Fruit fly (Drosophila melanogaster) whole organism, adult: ENCODE results near the gene CG45544.

Experiments used
- CG11617 ChIP-seq: fragments of 200-800 bp; sonication (Bioruptor generic); optimal IDR thresholded peaks from 2 replicates; lab custom pipeline; 2017; ENCODE audit warnings: mild to moderate bottlenecking, missing biosample characterization, missing genetic modification reagents, missing genetic modification characterization
- CG12768 ChIP-seq: fragments of 200-800 bp; sonication (Bioruptor generic); optimal IDR thresholded peaks from 2 replicates; lab custom pipeline; 2017; ENCODE audit warnings: missing biosample characterization, missing genetic modification characterization, mild to moderate bottlenecking, moderate library complexity, missing genetic modification reagents
- CG14711 ChIP-seq: fragments of 200-800 bp; sonication (Bioruptor generic); optimal IDR thresholded peaks from 2 replicates; lab custom pipeline; 2018; ENCODE audit warnings: missing biosample characterization, mild to moderate bottlenecking, missing genetic modification characterization, moderate library complexity
- CG1620 ChIP-seq: fragments of 200-800 bp; sonication (Bioruptor generic); optimal IDR thresholded peaks from 2 replicates; lab custom pipeline; 2016; ENCODE audit warnings: missing biosample characterization, missing genetic modification characterization
- CG33017 ChIP-seq: fragments of 200-800 bp; sonication (Bioruptor generic); optimal IDR thresholded peaks from 2 replicates; lab custom pipeline; 2018; ENCODE audit warnings: missing biosample characterization, mild to moderate bottlenecking, missing genetic modification characterization, moderate library complexity
- CG5204 ChIP-seq: fragments of 200-800 bp; sonication (Bioruptor generic); optimal IDR thresholded peaks from 2 replicates; lab custom pipeline; 2016; ENCODE audit warnings: missing biosample characterization, missing genetic modification characterization
- CG7045 ChIP-seq: fragments of 200-800 bp; sonication (Bioruptor generic); optimal IDR thresholded peaks from 2 replicates; lab custom pipeline; 2017; ENCODE audit warnings: missing biosample characterization, mild to moderate bottlenecking, missing genetic modification characterization
- CG7101 ChIP-seq: fragments of 200-800 bp; sonication (Bioruptor generic); optimal IDR thresholded peaks from 2 replicates; lab custom pipeline; 2018; ENCODE audit warnings: missing biosample characterization, mild to moderate bottlenecking, missing genetic modification characterization, moderate library complexity
- Clk ChIP-seq: fragments of 200-800 bp; sonication (Bioruptor generic); optimal IDR thresholded peaks from 2 replicates; lab custom pipeline; 2017; ENCODE audit warnings: missing biosample characterization, missing genetic modification characterization
- Crg-1 ChIP-seq: fragments of 200-800 bp; sonication (Bioruptor generic); optimal IDR thresholded peaks from 2 replicates; lab custom pipeline; 2016; ENCODE audit warnings: missing biosample characterization, missing genetic modification characterization
- Hr96 ChIP-seq: fragments of 200-800 bp; sonication (Bioruptor generic); optimal IDR thresholded peaks from 2 replicates; lab custom pipeline; 2016; ENCODE audit warnings: missing biosample characterization, missing genetic modification characterization
- Mnt ChIP-seq: fragments of 200-800 bp; sonication (Bioruptor generic); optimal IDR thresholded peaks from 2 replicates; lab custom pipeline; 2016; ENCODE audit warnings: missing biosample characterization, mild to moderate bottlenecking, missing genetic modification characterization
- bab1 ChIP-seq: fragments of 200-800 bp; sonication (Bioruptor generic); optimal IDR thresholded peaks from 3 replicates; lab custom pipeline; 2019; ENCODE audit warnings: missing biosample characterization, mild to moderate bottlenecking, missing genetic modification characterization, moderate library complexity
- cic ChIP-seq: fragments of 200-800 bp; sonication (Bioruptor generic); optimal IDR thresholded peaks from 2 replicates; lab custom pipeline; 2017; ENCODE audit warnings: missing biosample characterization, mild to moderate bottlenecking, missing genetic modification characterization, moderate library complexity
- cnc ChIP-seq, 2 experiments: fragments of >200 bp; optimal IDR thresholded peaks; 2 replicates each; lab custom pipeline; 2017
- kay ChIP-seq: fragments of 200-800 bp; sonication (Bioruptor generic); peaks from one replicate; lab custom pipeline; 2016; ENCODE audit warnings: missing biosample characterization, missing genetic modification characterization, borderline replicate concordance
- ovo ChIP-seq: fragments of 200-800 bp; sonication (Bioruptor generic); optimal IDR thresholded peaks from 2 replicates; lab custom pipeline; 2016; ENCODE audit warnings: missing biosample characterization, missing genetic modification characterization
- pad ChIP-seq: fragments of 200-800 bp; sonication (Bioruptor generic); optimal IDR thresholded peaks from 3 replicates; lab custom pipeline; 2017; ENCODE audit warnings: missing biosample characterization, missing genetic modification characterization, mild to moderate bottlenecking, moderate library complexity, missing genetic modification reagents
- tj ChIP-seq: fragments of 200-800 bp; sonication (Bioruptor generic); optimal IDR thresholded peaks from 3 replicates; lab custom pipeline; 2017; ENCODE audit warnings: missing biosample characterization, mild to moderate bottlenecking, missing genetic modification characterization, moderate library complexity
- toe ChIP-seq: fragments of 200-800 bp; sonication (Bioruptor generic); optimal IDR thresholded peaks from 2 replicates; lab custom pipeline; 2016; ENCODE audit warnings: missing biosample characterization, missing genetic modification characterization

The CG45544 gene

dm6 chr3R:29255963-29256527 is at the start of gene CG45544:
CG45544 (plus strand) TSS chr3R:29256485.
- TF ChIP-seq Crg-1 (GFP tag; lab: Kevin White, UChicago) (no peak), CG7045 (GFP tag; lab: Kevin White, UChicago) (no peak), Hr96 (peak; percentile 6), CG33017 (tag; lab: Kevin White, UChicago) (no peak), CG12768 (GFP tag; lab: Kevin White, UChicago) (no peak), Clk (GFP tag; lab: Kevin White, UChicago) (no peak), bab1 (GFP tag; lab: Kevin White, UChicago) (peak; percentile 77), CG7101 (tag; lab: Kevin White, UChicago) (peak; percentile 33), ovo (GFP tag; lab: Kevin White, UChicago) (no peak), CG1620 (GFP tag; lab: Kevin White, UChicago) (no peak), toe (no peak), tj (GFP tag; lab: Kevin White, UChicago) (peak; percentile 90), cnc (optimal IDR thresholded peaks at IDR 0.05; lab: Kevin White, UChicago) (no peak), cic (GFP tag; lab: Kevin White, UChicago) (no peak), CG5204 (GFP tag; lab: Kevin White, UChicago) (no peak), CG11617 (GFP tag; lab: Kevin White, UChicago) (no peak), pad (GFP tag; lab: Kevin White, UChicago) (no peak), CG14711 (tag; lab: Kevin White, UChicago) (peak; percentile 2), kay (no peak), Mnt (GFP tag; lab: Kevin White, UChicago) (no peak)

DNA sequence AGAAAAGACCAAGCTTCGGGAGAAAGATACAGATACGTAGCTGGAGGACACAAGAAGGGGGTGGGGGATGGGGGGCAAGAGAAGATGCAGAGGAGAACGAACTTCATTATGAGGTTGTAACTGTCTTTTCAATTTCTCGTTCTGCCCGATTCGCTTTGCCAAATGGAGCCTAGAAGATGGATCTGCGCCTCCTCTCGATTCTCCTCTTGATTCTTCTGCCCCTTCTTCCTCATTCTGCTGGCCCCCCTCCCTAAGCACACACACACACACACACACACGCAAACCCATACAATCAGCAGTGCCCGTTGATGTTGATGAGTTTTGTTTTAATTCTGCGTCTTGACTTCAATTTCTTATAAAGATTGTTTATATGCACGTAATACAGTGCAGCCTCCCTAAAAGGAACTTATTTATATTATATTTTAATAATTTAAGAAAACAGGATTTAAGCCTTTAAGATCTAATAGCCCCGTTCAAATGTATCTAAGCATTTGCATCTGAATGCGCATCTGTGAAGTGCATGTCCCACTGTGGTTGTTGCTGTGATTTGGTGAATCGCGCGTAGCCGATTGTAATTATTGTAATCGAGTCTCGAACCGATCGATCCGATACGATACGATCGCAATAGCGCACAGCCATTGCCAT is 49.2 kb upstream of the CG45544 start:
- TF ChIP-seq ovo (GFP tag; lab: Kevin White, UChicago) (no peak), CG33017 (tag; lab: Kevin White, UChicago) (peak; percentile 90), CG7045 (GFP tag; lab: Kevin White, UChicago) (peak; percentile 90), toe (peak; percentile 82), Mnt (GFP tag; lab: Kevin White, UChicago) (peak; percentile 57), Clk (GFP tag; lab: Kevin White, UChicago) (peak; percentile 81), cic (GFP tag; lab: Kevin White, UChicago) (peak; percentile 64), CG1620 (GFP tag; lab: Kevin White, UChicago) (peak; percentile 27), CG7101 (tag; lab: Kevin White, UChicago) (peak; percentile 84), tj (GFP tag; lab: Kevin White, UChicago) (peak; percentile 43), Crg-1 (GFP tag; lab: Kevin White, UChicago) (peak; percentile 21), kay (no peak), Hr96 (peak; percentile 10), cnc (optimal IDR thresholded peaks at IDR 0.05; lab: Kevin White, UChicago) (no peak), CG11617 (GFP tag; lab: Kevin White, UChicago) (peak; percentile 55), bab1 (GFP tag; lab: Kevin White, UChicago) (peak; percentile 81), pad (GFP tag; lab: Kevin White, UChicago) (peak; percentile 47), CG5204 (GFP tag; lab: Kevin White, UChicago) (peak; percentile 65), CG12768 (GFP tag; lab: Kevin White, UChicago) (peak; percentile 87), CG14711 (tag; lab: Kevin White, UChicago) (peak; percentile 75)

dm6 chr3R:29207996-29208395 is 48.3 kb upstream of the CG45544 start:
- peak; percentile 46 for TF ChIP-seq bab1 (GFP tag; lab: Kevin White, UChicago)
- no peak for TF ChIP-seq kay

DNA sequence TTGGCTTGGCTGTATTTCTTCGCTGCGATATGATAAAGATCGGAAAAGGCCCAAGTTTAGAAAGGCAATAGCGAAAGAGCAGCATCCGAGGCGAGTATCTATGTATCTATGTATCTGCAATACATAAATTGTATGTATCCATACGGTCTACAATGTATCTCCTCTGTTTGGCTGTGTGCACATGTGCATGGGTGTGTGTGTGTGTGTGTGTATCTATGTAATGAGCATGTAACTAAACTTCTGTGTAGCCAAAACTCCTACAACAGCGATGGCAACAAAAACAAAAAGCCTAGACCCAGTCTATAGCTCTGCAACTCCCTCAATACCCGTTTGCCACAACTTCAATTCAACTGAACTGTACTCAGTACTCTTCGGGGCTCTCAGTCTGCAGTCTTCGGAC is 46.2 kb upstream of the CG45544 start:
- TF ChIP-seq pad (GFP tag; lab: Kevin White, UChicago) (no peak), kay (no peak), bab1 (GFP tag; lab: Kevin White, UChicago) (no peak), CG11617 (GFP tag; lab: Kevin White, UChicago) (no peak), CG7045 (GFP tag; lab: Kevin White, UChicago) (no peak), tj (GFP tag; lab: Kevin White, UChicago) (no peak), toe (no peak), Mnt (GFP tag; lab: Kevin White, UChicago) (no peak), cic (GFP tag; lab: Kevin White, UChicago) (no peak), CG1620 (GFP tag; lab: Kevin White, UChicago) (no peak), Hr96 (no peak), CG33017 (tag; lab: Kevin White, UChicago) (no peak), CG5204 (GFP tag; lab: Kevin White, UChicago) (no peak), CG7101 (tag; lab: Kevin White, UChicago) (no peak), Clk (GFP tag; lab: Kevin White, UChicago) (no peak), ovo (GFP tag; lab: Kevin White, UChicago) (no peak)

DNA sequence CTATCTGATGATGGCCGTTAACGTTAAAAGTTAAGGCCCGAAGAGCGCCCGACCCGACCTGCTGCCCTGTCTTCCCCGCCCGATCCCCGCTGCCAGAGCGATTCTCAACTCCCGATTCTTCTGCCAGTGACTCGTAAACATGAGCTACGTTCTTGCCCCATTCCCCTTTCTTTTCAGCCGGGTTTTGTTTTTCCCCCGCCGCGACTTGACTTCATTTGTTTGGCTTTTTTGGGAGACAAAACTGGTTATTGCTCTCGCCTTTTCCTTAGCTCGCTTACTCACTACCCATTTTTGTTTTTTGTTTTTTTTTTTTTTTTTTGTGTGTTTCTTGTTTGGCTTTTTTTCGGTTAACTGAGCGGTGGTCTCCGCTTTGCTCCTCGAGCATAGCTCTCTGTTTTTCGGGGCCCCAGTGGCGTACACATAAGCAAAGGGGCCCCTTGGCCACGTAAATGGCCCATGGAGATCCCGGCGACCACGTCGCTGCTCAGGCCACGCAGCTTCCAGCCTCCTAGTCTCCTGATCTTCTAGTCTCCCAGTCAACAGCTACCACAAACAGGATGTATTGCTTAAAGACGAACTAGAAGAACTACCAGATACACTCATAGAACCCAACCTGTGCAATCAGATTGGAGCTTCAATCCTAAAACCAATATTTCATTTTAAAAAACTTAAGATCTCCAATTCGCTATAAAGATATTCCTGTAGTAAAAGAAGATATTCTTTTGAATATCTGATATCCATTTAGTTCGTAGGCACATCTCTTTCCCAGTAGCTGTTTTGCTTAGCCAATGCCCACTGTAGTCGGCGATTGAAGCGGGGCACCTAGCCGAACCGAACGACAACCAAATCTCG is 45.5 kb upstream of the CG45544 start:
- TF ChIP-seq cnc (optimal IDR thresholded peaks at IDR 0.05; lab: Kevin White, UChicago) = no peak
- TF ChIP-seq CG11617 (GFP tag; lab: Kevin White, UChicago) = no peak
- no peak for TF ChIP-seq kay
- no peak for TF ChIP-seq tj (GFP tag; lab: Kevin White, UChicago)
- no peak for TF ChIP-seq ovo (GFP tag; lab: Kevin White, UChicago)
